Worm (Caenorhabditis elegans) whole organism, young adult: Measurements from ENCODE around the gene fbxa-143.

Experiments
- F10E7.11 ChIP-seq: sonication (generic microtip); optimal IDR thresholded peaks from 2 replicates; lab custom pipeline; 2017; ENCODE audit warnings: mild to moderate bottlenecking, missing genetic modification characterization, moderate library complexity, missing compliant biosample characterization
- F23B12.7 ChIP-seq: sonication (generic microtip); optimal IDR thresholded peaks from 2 replicates; lab custom pipeline; 2017; ENCODE audit warnings: missing genetic modification characterization, mild to moderate bottlenecking, missing compliant biosample characterization, antibody characterized with exemption, moderate library complexity; ENCODE audit not compliant: insufficient read depth
- F39B2.1 ChIP-seq: fragments of 200-800 bp; sonication (Bioruptor generic); IDR thresholded peaks from 2 replicates; pipeline ENCODE4 v1.3.6; 2022; ENCODE audit warnings: missing genetic modification reagents, missing genetic modification characterization, missing compliant biosample characterization
- F49E8.2 ChIP-seq: sonication (generic microtip); optimal IDR thresholded peaks from 3 replicates; lab custom pipeline; 2017; ENCODE audit warnings: missing genetic modification characterization, mild to moderate bottlenecking, missing compliant biosample characterization, antibody characterized with exemption, moderate library complexity; ENCODE audit not compliant: insufficient read depth
- F57A8.1 ChIP-seq: fragments of 200-800 bp; sonication (Bioruptor generic); optimal IDR thresholded peaks from 2 replicates; lab custom pipeline; 2018; ENCODE audit warnings: mild to moderate bottlenecking, missing genetic modification characterization, moderate library complexity, missing compliant biosample characterization
- F57C9.4 ChIP-seq: sonication (generic microtip); optimal IDR thresholded peaks from 2 replicates; lab custom pipeline; 2017; ENCODE audit warnings: mild to moderate bottlenecking, missing genetic modification characterization, missing compliant biosample characterization
- T07F8.4 ChIP-seq: sonication (generic microtip); optimal IDR thresholded peaks from 2 replicates; lab custom pipeline; 2016; ENCODE audit warnings: mild to moderate bottlenecking, missing genetic modification characterization, moderate library complexity, missing compliant biosample characterization
- T26A5.8 ChIP-seq: sonication (generic microtip); optimal IDR thresholded peaks from 2 replicates; lab custom pipeline; 2016; ENCODE audit warnings: missing genetic modification characterization, missing compliant biosample characterization
- ama-1 ChIP-seq, 3 experiments: fragments of 150-350 bp in 1 of 3; sonication (generic microtip) in 2 of 3; optimal IDR thresholded peaks; 2 replicates each; lab custom pipeline; 2014 to 2018; ENCODE audit warnings: missing biosample characterization in 2 of 3, missing genetic modification characterization in 2 of 3, missing genetic modification reagents in 2 of 3
- aptf-2 ChIP-seq: fragments of 200-800 bp; sonication (Bioruptor generic); conservative IDR thresholded peaks from 2 replicates; pipeline ENCODE4 v1.3.6; 2022; ENCODE audit warnings: missing genetic modification reagents, missing genetic modification characterization, missing compliant biosample characterization
- aptf-3 ChIP-seq: fragments of 200-800 bp; sonication (Bioruptor generic); IDR thresholded peaks from 2 replicates; pipeline ENCODE4 v1.3.6; 2022; ENCODE audit warnings: missing genetic modification characterization, missing compliant biosample characterization
- attf-5 ChIP-seq: fragments of 200-800 bp; sonication (Bioruptor generic); optimal IDR thresholded peaks from 2 replicates; lab custom pipeline; 2018; ENCODE audit warnings: mild to moderate bottlenecking, missing genetic modification characterization, missing compliant biosample characterization
- attf-6 ChIP-seq: fragments of 200-800 bp; sonication (Bioruptor generic); IDR thresholded peaks from 2 replicates; pipeline ENCODE4 v1.3.6; 2022; ENCODE audit warnings: missing genetic modification reagents, missing genetic modification characterization, missing compliant biosample characterization
- bed-2 ChIP-seq: fragments of 200-800 bp; sonication (Bioruptor generic); IDR thresholded peaks from 2 replicates; pipeline ENCODE4 v1.3.6; 2022; ENCODE audit warnings: missing genetic modification reagents, missing genetic modification characterization, missing compliant biosample characterization
- cebp-1 ChIP-seq, 2 experiments: fragments of 200-800 bp in 1 of 2; sonication (Bioruptor generic) in 1 of 2; sonication (generic microtip) in 1 of 2; IDR thresholded peaks in 1 of 2; optimal IDR thresholded peaks in 1 of 2; 2 replicates each; pipeline versions ENCODE4 v1.3.6 to Lab custom; 2017 to 2022; ENCODE audit warnings: missing compliant biosample characterization in 2 of 2, missing genetic modification characterization in 2 of 2, mild to moderate bottlenecking in 1 of 2, missing genetic modification reagents in 1 of 2, moderate library complexity in 1 of 2
- ceh-79 ChIP-seq: sonication (generic microtip); optimal IDR thresholded peaks from 2 replicates; lab custom pipeline; 2017; ENCODE audit warnings: mild to moderate bottlenecking, missing genetic modification characterization, missing compliant biosample characterization
- die-1 ChIP-seq: sonication (generic microtip); optimal IDR thresholded peaks from 2 replicates; lab custom pipeline; 2016; ENCODE audit warnings: missing genotype, mild to moderate bottlenecking, missing genetic modification characterization, missing compliant biosample characterization
- efl-1 ChIP-seq: fragments of 150-350 bp; optimal IDR thresholded peaks from 2 replicates; lab custom pipeline; 2014; ENCODE audit warnings: missing biosample characterization, missing genetic modification reagents, missing genetic modification characterization
- egl-44 ChIP-seq: fragments of 200-800 bp; sonication (Bioruptor generic); IDR thresholded peaks from 2 replicates; pipeline ENCODE4 v1.3.6; 2022; ENCODE audit warnings: missing genetic modification reagents, missing genetic modification characterization, missing compliant biosample characterization
- ets-4 ChIP-seq: fragments of 200-800 bp; sonication (Bioruptor generic); optimal IDR thresholded peaks from 2 replicates; lab custom pipeline; 2018; ENCODE audit warnings: mild to moderate bottlenecking, missing genetic modification characterization, missing compliant biosample characterization
- hlh-12 ChIP-seq: sonication (generic microtip); optimal IDR thresholded peaks from 2 replicates; lab custom pipeline; 2016; ENCODE audit warnings: missing genetic modification characterization, missing compliant biosample characterization
- hmg-20 ChIP-seq: fragments of 200-800 bp; sonication (Bioruptor generic); IDR thresholded peaks from 2 replicates; pipeline ENCODE4 v1.3.6; 2022; ENCODE audit warnings: missing genetic modification reagents, missing genetic modification characterization, missing compliant biosample characterization
- let-526 ChIP-seq: fragments of 200-800 bp; sonication (Bioruptor generic); IDR thresholded peaks from 2 replicates; pipeline ENCODE4 v1.3.6; 2022; ENCODE audit warnings: missing genetic modification reagents, missing genetic modification characterization, missing compliant biosample characterization
- lin-35 ChIP-seq, 3 experiments: fragments of 150-350 bp in 2 of 3; sonication (generic microtip) in 1 of 3; optimal IDR thresholded peaks; 2 replicates each; lab custom pipeline; 2014 to 2018; ENCODE audit warnings: missing biosample characterization in 3 of 3, missing genetic modification characterization in 3 of 3, missing genetic modification reagents in 3 of 3
- lsl-1 ChIP-seq: fragments of 200-800 bp; sonication (Bioruptor generic); optimal IDR thresholded peaks from 2 replicates; lab custom pipeline; 2018; ENCODE audit warnings: mild to moderate bottlenecking, missing genetic modification characterization, moderate library complexity, missing compliant biosample characterization
- nfya-2 ChIP-seq: fragments of 200-800 bp; sonication (Bioruptor generic); IDR thresholded peaks from 2 replicates; pipeline ENCODE4 v1.3.6; 2022; ENCODE audit warnings: missing genetic modification reagents, missing genetic modification characterization, missing compliant biosample characterization
- nhr-27 ChIP-seq: fragments of 200-800 bp; sonication (Bioruptor generic); optimal IDR thresholded peaks from 2 replicates; lab custom pipeline; 2018; ENCODE audit warnings: mild to moderate bottlenecking, missing genetic modification characterization, moderate library complexity, missing compliant biosample characterization
- nhr-80 ChIP-seq: sonication (generic microtip); optimal IDR thresholded peaks from 2 replicates; lab custom pipeline; 2016; ENCODE audit warnings: missing genetic modification characterization, missing compliant biosample characterization
- pbrm-1 ChIP-seq: fragments of 200-800 bp; sonication (Bioruptor generic); IDR thresholded peaks from 2 replicates; pipeline ENCODE4 v1.3.6; 2022; ENCODE audit warnings: missing genetic modification reagents, missing genetic modification characterization, missing compliant biosample characterization
- repo-1 ChIP-seq: sonication (generic microtip); optimal IDR thresholded peaks from 2 replicates; lab custom pipeline; 2017; ENCODE audit warnings: mild to moderate bottlenecking, missing genetic modification characterization, missing compliant biosample characterization
- snpc-3.4 ChIP-seq: sonication (generic microtip); optimal IDR thresholded peaks from 2 replicates; lab custom pipeline; 2017; ENCODE audit warnings: missing genetic modification characterization, mild to moderate bottlenecking, missing compliant biosample characterization, antibody characterized with exemption, moderate library complexity, missing genotype, missing genetic modification reagents
- snpc-4 ChIP-seq, 5 experiments: fragments of 150-350 bp in 1 of 5; sonication (generic microtip) in 4 of 5; optimal IDR thresholded peaks; 2 replicates each; lab custom pipeline; 2014 to 2018; ENCODE audit warnings: missing genetic modification characterization in 5 of 5, missing biosample characterization in 3 of 5, antibody characterized with exemption in 2 of 5, mild to moderate bottlenecking in 2 of 5, missing compliant biosample characterization in 2 of 5, missing genotype in 2 of 5, moderate library complexity in 2 of 5, missing genetic modification reagents in 1 of 5
- xnd-1 ChIP-seq: sonication (generic microtip); optimal IDR thresholded peaks from 2 replicates; lab custom pipeline; 2016; ENCODE audit warnings: missing genotype, missing genetic modification reagents, missing genetic modification characterization, missing compliant biosample characterization
- zim-3 ChIP-seq: sonication (generic microtip); optimal IDR thresholded peaks from 2 replicates; lab custom pipeline; 2017; ENCODE audit warnings: mild to moderate bottlenecking, missing genetic modification characterization, moderate library complexity, missing compliant biosample characterization
- ztf-18 ChIP-seq: sonication (generic microtip); optimal IDR thresholded peaks from 2 replicates; lab custom pipeline; 2016; ENCODE audit warnings: missing genotype, mild to moderate bottlenecking, missing genetic modification characterization, missing compliant biosample characterization
- ztf-22 ChIP-seq: fragments of 200-800 bp; sonication (Bioruptor generic); optimal IDR thresholded peaks from 2 replicates; lab custom pipeline; 2018; ENCODE audit warnings: mild to moderate bottlenecking, missing genetic modification characterization, moderate library complexity, missing compliant biosample characterization
- ztf-26 ChIP-seq: sonication (generic microtip); optimal IDR thresholded peaks from 2 replicates; lab custom pipeline; 2017; ENCODE audit warnings: missing genetic modification characterization, missing compliant biosample characterization

fbxa-143 gene

ce11 chrV:16171721-16172120 lies 44.4 kb upstream of the fbxa-143 start, which contains the start of gene K05D4.9:
TSS of gene K05D4.9 (minus strand) at chrV:16171821.
- no peak for TF ChIP-seq F57A8.1 (GFP tag; lab: Kevin White, UChicago)
- TF ChIP-seq attf-5 (GFP tag; lab: Kevin White, UChicago): no peak
- no peak for TF ChIP-seq ceh-79 (tag; lab: Kevin White, UChicago)
- no peak for TF ChIP-seq F57C9.4 (tag; lab: Kevin White, UChicago)

- TF ChIP-seq ets-4 (GFP tag; lab: Kevin White, UChicago) (no peak), nhr-80 (tag; lab: Kevin White, UChicago) (no peak), F23B12.7 (tag; lab: Kevin White, UChicago) (no peak), snpc-3.4 (tag; lab: Kevin White, UChicago) (no peak), pbrm-1 (no peak), attf-6 (GFP tag; lab: Robert Waterston, UW) (no peak), aptf-2 (GFP tag; lab: Robert Waterston, UW) (no peak), ztf-18 (tag; lab: Kevin White, UChicago) (no peak), T07F8.4 (tag; lab: Kevin White, UChicago) (no peak), hmg-20 (GFP tag; lab: Robert Waterston, UW) (no peak), bed-2 (GFP tag; lab: Robert Waterston, UW) (no peak), lin-35 (GFP tag; optimal IDR thresholded peaks at IDR 0.05; lab: Kevin White, UChicago) (no peak), aptf-3 (no peak), zim-3 (no peak), nhr-27 (tag; lab: Kevin White, UChicago) (no peak), hlh-12 (no peak), efl-1 (GFP tag; lab: Kevin White, UChicago) (no peak), T26A5.8 (no peak)
Measured at ce11 chrV:16169026-16169425, 41.7 kb upstream of the fbxa-143 start, which contains the start of gene str-111. TSS of gene str-111 (minus strand) at chrV:16169126.

- TF ChIP-seq egl-44 (GFP tag; lab: Robert Waterston, UW): no peak
- no peak for TF ChIP-seq F49E8.2 (tag; lab: Kevin White, UChicago)
- TF ChIP-seq snpc-4 (GFP tag; optimal IDR thresholded peaks at IDR 0.05; lab: Kevin White, UChicago): no peak
- no peak for TF ChIP-seq snpc-4 (tag; optimal IDR thresholded peaks at IDR 0.05; lab: Kevin White, UChicago)
- no peak for TF ChIP-seq repo-1
- no peak for TF ChIP-seq F57C9.4 (tag; lab: Kevin White, UChicago)
- no peak for TF ChIP-seq ama-1 (optimal IDR thresholded peaks at IDR 0.05; lab: Kevin White, UChicago)
- TF ChIP-seq ama-1 (GFP tag; optimal IDR thresholded peaks at IDR 0.05; lab: Kevin White, UChicago): no peak
- TF ChIP-seq lsl-1 (GFP tag; lab: Kevin White, UChicago): no peak
- no peak for TF ChIP-seq cebp-1 (GFP tag; IDR thresholded peaks at IDR 0.05; lab: Robert Waterston, UW)
- no peak for TF ChIP-seq cebp-1 (tag; optimal IDR thresholded peaks at IDR 0.05; lab: Kevin White, UChicago)
- no peak for TF ChIP-seq nfya-2
- TF ChIP-seq hmg-20 (GFP tag; lab: Robert Waterston, UW): no peak
- no peak for TF ChIP-seq F10E7.11
- TF ChIP-seq ztf-18 (tag; lab: Kevin White, UChicago): no peak
- TF ChIP-seq ztf-22: no peak
Measured at ce11 chrV:16165936-16166335, 38.6 kb upstream of the fbxa-143 start, which contains the start of gene str-108. TSS of gene str-108 (plus strand) at chrV:16166236.

- TF ChIP-seq die-1 (tag; lab: Kevin White, UChicago) (no peak), let-526 (GFP tag; lab: Robert Waterston, UW) (no peak), T07F8.4 (tag; lab: Kevin White, UChicago) (no peak), ztf-26 (tag; lab: Kevin White, UChicago) (no peak), F39B2.1 (GFP tag; lab: Robert Waterston, UW) (no peak), ets-4 (GFP tag; lab: Kevin White, UChicago) (no peak), xnd-1 (tag; lab: Kevin White, UChicago) (no peak)
Measured at ce11 chrV:16163719-16164118, 36.4 kb upstream of the fbxa-143 start, which contains the start of gene F10A3.12. TSS of gene F10A3.12 (plus strand) at chrV:16164019.
